Worm (Caenorhabditis elegans) whole organism, young adult: ENCODE data around the gene K09E9.1.
A peak's percentile ranks its signal among the peaks of the same experiment; 100 is the strongest.

Experiments
- Y53F4B.3 ChIP-seq: fragments of 200-800 bp; sonication (Bioruptor generic); IDR thresholded peaks from 2 replicates; pipeline ENCODE4 v1.3.6; 2022; ENCODE audit warnings: missing genetic modification reagents, missing genetic modification characterization, missing compliant biosample characterization
- madf-6 ChIP-seq: fragments of 200-800 bp; sonication (Bioruptor generic); IDR thresholded peaks from 2 replicates; pipeline ENCODE4 v1.3.6; 2022; ENCODE audit warnings: missing genetic modification reagents, missing genetic modification characterization, missing compliant biosample characterization
- ztf-18 ChIP-seq: sonication (generic microtip); optimal IDR thresholded peaks from 2 replicates; lab custom pipeline; 2016; ENCODE audit warnings: missing genotype, mild to moderate bottlenecking, missing genetic modification characterization, missing compliant biosample characterization

DNA sequence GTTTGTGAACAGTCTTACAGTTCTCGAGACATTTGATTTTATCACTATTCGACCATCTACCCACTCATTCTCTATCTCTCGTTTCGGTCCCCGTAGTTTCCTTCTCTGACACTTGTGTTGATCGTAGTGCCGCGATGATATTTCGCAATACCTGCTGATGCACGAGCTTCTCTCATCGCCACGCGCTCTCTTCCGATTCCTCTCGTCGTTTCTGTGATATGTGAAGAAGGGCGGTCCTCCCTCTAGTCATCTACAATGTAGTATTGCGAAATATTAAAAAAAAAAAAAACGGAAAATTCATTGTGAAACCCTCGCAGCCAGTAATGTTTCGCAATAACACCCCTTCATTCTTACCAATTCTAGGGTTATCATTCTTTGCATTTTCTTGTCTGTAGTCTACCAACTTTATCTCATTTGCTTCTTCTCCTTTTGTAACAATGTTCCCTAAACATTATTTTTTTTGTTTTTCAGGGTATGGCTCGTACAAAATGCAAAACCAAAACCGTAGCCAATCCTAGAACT, 12.7 kb upstream of the K09E9.1 start, which contains the start of gene nipi-3:
- TF ChIP-seq ztf-18, result peak; percentile 71
- no peak for TF ChIP-seq madf-6 (GFP tag; lab: Robert Waterston, UW)
- no peak for TF ChIP-seq Y53F4B.3 (GFP tag; lab: Robert Waterston, UW)
